Worm (Caenorhabditis elegans) whole organism, early embryonic: ENCODE results near the gene rpia-1.

Experiments
- ets-7 ChIP-seq: sonication (generic microtip); optimal IDR thresholded peaks from 2 replicates; lab custom pipeline; 2016; ENCODE audit warnings: missing genotype, missing genetic modification characterization, missing compliant biosample characterization
- sea-1 ChIP-seq: fragments of 200-800 bp; sonication (Bioruptor generic); conservative IDR thresholded peaks from 2 replicates; pipeline ENCODE4 v1.3.6; 2022; ENCODE audit warnings: missing genetic modification characterization, missing compliant biosample characterization
- tra-4 ChIP-seq: sonication (generic microtip); optimal IDR thresholded peaks from 2 replicates; lab custom pipeline; 2017; ENCODE audit warnings: missing genetic modification characterization, missing compliant biosample characterization

- TF ChIP-seq ets-7 (tag; lab: Kevin White, UChicago) (no peak), sea-1 (GFP tag; lab: Robert Waterston, UW) (no peak), tra-4 (no peak)
Observed at ce11 chrIII:7091042-7091441, 31.9 kb upstream of the rpia-1 start, which contains the start of gene ZK418.2.
